Fruit fly (Drosophila melanogaster) whole organism, embryonic: ENCODE results near the gene Rtc1.

Experiments used
- B-H1 ChIP-seq: fragments of 200-800 bp; sonication (Bioruptor generic); IDR thresholded peaks from 3 replicates; pipeline ENCODE4 v1.3.6; 2022; ENCODE audit warnings: missing biosample characterization, missing genetic modification characterization
- CG1024 ChIP-seq: fragments of 200-800 bp; sonication (Bioruptor generic); IDR thresholded peaks from 2 replicates; pipeline ENCODE4 v1.3.6; 2022; ENCODE audit warnings: missing biosample characterization, missing genetic modification characterization
- CG10431 ChIP-seq: fragments of 200-800 bp; sonication (Bioruptor generic); optimal IDR thresholded peaks from 3 replicates; lab custom pipeline; 2018; ENCODE audit warnings: missing biosample characterization, mild to moderate bottlenecking, missing genetic modification characterization
- CG13296 ChIP-seq: fragments of 200-800 bp; sonication (Bioruptor generic); optimal IDR thresholded peaks from 3 replicates; lab custom pipeline; 2018; ENCODE audit warnings: missing biosample characterization, mild to moderate bottlenecking, missing genetic modification characterization
- CG13894 ChIP-seq: fragments of 200-800 bp; sonication (Bioruptor generic); optimal IDR thresholded peaks from 3 replicates; lab custom pipeline; 2018; ENCODE audit warnings: missing biosample characterization, mild to moderate bottlenecking, missing genetic modification characterization, moderate library complexity
- CG14965 ChIP-seq: fragments of 200-800 bp; sonication (Bioruptor generic); optimal IDR thresholded peaks from 2 replicates; lab custom pipeline; 2016; ENCODE audit warnings: missing biosample characterization, missing genetic modification characterization, borderline replicate concordance
- CG1603 ChIP-seq: fragments of 200-800 bp; sonication (Bioruptor generic); optimal IDR thresholded peaks from 2 replicates; lab custom pipeline; 2019; ENCODE audit warnings: missing biosample characterization, mild to moderate bottlenecking, missing genetic modification characterization, moderate library complexity
- CG17359 ChIP-seq: fragments of 200-800 bp; sonication (Bioruptor generic); optimal IDR thresholded peaks from 3 replicates; lab custom pipeline; 2018; ENCODE audit warnings: missing biosample characterization, mild to moderate bottlenecking, missing genetic modification characterization, moderate library complexity
- CG17361 ChIP-seq: fragments of 200-800 bp; sonication (Bioruptor generic); IDR thresholded peaks from 3 replicates; pipeline ENCODE4 v1.3.6; 2022; ENCODE audit warnings: missing biosample characterization, missing genetic modification characterization
- CG32772 ChIP-seq: fragments of 200-800 bp; sonication (Bioruptor generic); IDR thresholded peaks from 2 replicates; pipeline ENCODE4 v1.3.6; 2022; ENCODE audit warnings: missing biosample characterization, missing genetic modification characterization
- CG33557 ChIP-seq: fragments of 200-800 bp; sonication (Bioruptor generic); optimal IDR thresholded peaks from 2 replicates; lab custom pipeline; 2019; ENCODE audit warnings: missing biosample characterization, mild to moderate bottlenecking, missing genetic modification characterization, moderate library complexity
- CG3847 ChIP-seq: fragments of 200-800 bp; sonication (Bioruptor generic); IDR thresholded peaks from 2 replicates; pipeline ENCODE4 v1.3.6; 2022; ENCODE audit warnings: missing biosample characterization, missing genetic modification characterization
- CG4360 ChIP-seq: fragments of 200-800 bp; sonication (Bioruptor generic); IDR thresholded peaks from 2 replicates; pipeline ENCODE4 v1.3.6; 2022; ENCODE audit warnings: missing biosample characterization, missing genetic modification characterization
- CG7372 ChIP-seq: fragments of 200-800 bp; sonication (Bioruptor generic); IDR thresholded peaks from 2 replicates; pipeline ENCODE4 v1.3.6; 2022; ENCODE audit warnings: missing biosample characterization, missing genetic modification characterization
- CG8478 ChIP-seq: fragments of >200 bp; optimal IDR thresholded peaks from 2 replicates; lab custom pipeline; 2018
- CrebB ChIP-seq: fragments of 200-800 bp; sonication (Bioruptor generic); optimal IDR thresholded peaks from 3 replicates; lab custom pipeline; 2018; ENCODE audit warnings: missing biosample characterization, mild to moderate bottlenecking, missing genetic modification characterization
- D19A ChIP-seq: fragments of 200-800 bp; optimal IDR thresholded peaks from 3 replicates; lab custom pipeline; 2019; ENCODE audit warnings: missing biosample characterization, mild to moderate bottlenecking, missing genetic modification characterization, moderate library complexity
- Dp ChIP-seq: fragments of 200-800 bp; sonication (Bioruptor generic); optimal IDR thresholded peaks from 2 replicates; lab custom pipeline; 2018; ENCODE audit warnings: missing biosample characterization, mild to moderate bottlenecking, missing genetic modification characterization, moderate library complexity
- HHEX ChIP-seq: fragments of 200-800 bp; sonication (Bioruptor generic); optimal IDR thresholded peaks from 3 replicates; lab custom pipeline; 2017; ENCODE audit warnings: missing biosample characterization, mild to moderate bottlenecking, missing genetic modification characterization, missing genetic modification reagents
- NC2β ChIP-seq: fragments of 200-800 bp; sonication (Bioruptor generic); optimal IDR thresholded peaks from 2 replicates; lab custom pipeline; 2016; ENCODE audit warnings: missing biosample characterization, missing genetic modification characterization
- Oli ChIP-seq: fragments of 200-800 bp; sonication (Bioruptor generic); optimal IDR thresholded peaks from 2 replicates; lab custom pipeline; 2018; ENCODE audit warnings: missing biosample characterization, mild to moderate bottlenecking, missing genetic modification characterization, moderate library complexity
- Sry-δ ChIP-seq: fragments of 200-800 bp; sonication (Bioruptor generic); optimal IDR thresholded peaks from 2 replicates; lab custom pipeline; 2016; ENCODE audit warnings: missing biosample characterization, missing genetic modification characterization
- Taf1 ChIP-seq: fragments of 200-800 bp; sonication (Bioruptor generic); IDR thresholded peaks from 2 replicates; pipeline ENCODE4 v1.3.6; 2022; ENCODE audit warnings: missing biosample characterization, missing genetic modification characterization
- Trl ChIP-seq, 3 experiments: fragments of >200 bp in 2 of 3; fragments of 200-800 bp in 1 of 3; sonication (Bioruptor generic) in 1 of 3; optimal IDR thresholded peaks; 2 replicates in 1 of 3; 3 replicates in 2 of 3; lab custom pipeline; 2016 to 2017; ENCODE audit warnings: missing biosample characterization in 1 of 3, missing genetic modification characterization in 1 of 3
- Usf ChIP-seq: fragments of 200-800 bp; sonication (Bioruptor generic); optimal IDR thresholded peaks from 2 replicates; lab custom pipeline; 2017; ENCODE audit warnings: missing genotype, missing biosample characterization, missing genetic modification characterization
- ash1 ChIP-seq: fragments of 200-800 bp; sonication (Bioruptor generic); optimal IDR thresholded peaks from 2 replicates; lab custom pipeline; 2018; ENCODE audit warnings: missing biosample characterization, mild to moderate bottlenecking, missing genetic modification characterization
- az2 ChIP-seq: fragments of 200-800 bp; sonication (Bioruptor generic); optimal IDR thresholded peaks from 3 replicates; lab custom pipeline; 2016; ENCODE audit warnings: missing biosample characterization, missing genetic modification characterization
- bsh ChIP-seq, 2 experiments: fragments of 200-800 bp; sonication (Bioruptor generic); optimal IDR thresholded peaks; 2 replicates each; lab custom pipeline; 2017 to 2018; ENCODE audit warnings: mild to moderate bottlenecking in 2 of 2, missing biosample characterization in 2 of 2, missing genetic modification characterization in 2 of 2, moderate library complexity in 1 of 2
- cg ChIP-seq: fragments of 200-800 bp; sonication (Bioruptor generic); optimal IDR thresholded peaks from 3 replicates; lab custom pipeline; 2019; ENCODE audit warnings: missing biosample characterization, mild to moderate bottlenecking, missing genetic modification characterization, moderate library complexity
- da ChIP-seq: fragments of 200-800 bp; sonication (Bioruptor generic); optimal IDR thresholded peaks from 2 replicates; lab custom pipeline; 2016; ENCODE audit warnings: missing biosample characterization, missing genetic modification characterization
- dimm ChIP-seq: fragments of 200-800 bp; sonication (Bioruptor generic); IDR thresholded peaks from 2 replicates; pipeline ENCODE4 v1.3.6; 2022; ENCODE audit warnings: missing biosample characterization, missing genetic modification characterization
- gcm ChIP-seq: fragments of 200-800 bp; sonication (Bioruptor generic); optimal IDR thresholded peaks from 2 replicates; lab custom pipeline; 2019; ENCODE audit warnings: missing biosample characterization, mild to moderate bottlenecking, missing genetic modification characterization, moderate library complexity
- h ChIP-seq: fragments of >200 bp; optimal IDR thresholded peaks from 2 replicates; lab custom pipeline; 2017
- hb ChIP-seq: fragments of 200-800 bp; sonication (Bioruptor generic); IDR thresholded peaks from 3 replicates; pipeline ENCODE4 v1.3.6; 2022; ENCODE audit warnings: missing biosample characterization, missing genetic modification characterization; ENCODE audit not compliant: partially characterized antibody
- inv ChIP-seq: fragments of 200-800 bp; sonication (Bioruptor generic); IDR thresholded peaks from 2 replicates; pipeline ENCODE4 v1.3.6; 2022; ENCODE audit warnings: missing biosample characterization, missing genetic modification characterization; ENCODE audit not compliant: partially characterized antibody
- klu ChIP-seq: fragments of 200-800 bp; sonication (Bioruptor generic); IDR thresholded peaks from 2 replicates; pipeline ENCODE4 v1.3.6; 2022; ENCODE audit warnings: missing biosample characterization, missing genetic modification characterization
- nerfin-1 ChIP-seq: fragments of 200-800 bp; sonication (Bioruptor generic); optimal IDR thresholded peaks from 3 replicates; lab custom pipeline; 2019; ENCODE audit warnings: missing biosample characterization, mild to moderate bottlenecking, missing genetic modification characterization, moderate library complexity
- pan ChIP-seq, 4 experiments: fragments of >200 bp in 3 of 4; fragments of 200-800 bp in 1 of 4; sonication (Bioruptor generic) in 1 of 4; optimal IDR thresholded peaks in 3 of 4; IDR thresholded peaks in 1 of 4; 2 replicates each; pipeline versions ENCODE4 v1.3.6 to Lab custom; 2017 to 2022; ENCODE audit warnings: missing biosample characterization in 2 of 4, missing genetic modification characterization in 2 of 4, mixed read lengths in 1 of 4
- pita ChIP-seq: fragments of 200-800 bp; sonication (Bioruptor generic); optimal IDR thresholded peaks from 2 replicates; lab custom pipeline; 2017; ENCODE audit warnings: missing biosample characterization, mild to moderate bottlenecking, missing genetic modification characterization
- rib ChIP-seq: fragments of 200-800 bp; sonication (Bioruptor generic); IDR thresholded peaks from 2 replicates; pipeline ENCODE4 v1.3.6; 2022; ENCODE audit warnings: missing biosample characterization, missing genetic modification characterization
- sens ChIP-seq: fragments of 200-800 bp; sonication (Bioruptor generic); peaks from one replicate; lab custom pipeline; 2016; ENCODE audit warnings: missing biosample characterization, missing genetic modification characterization
- sob ChIP-seq: fragments of 200-800 bp; sonication (Bioruptor generic); IDR thresholded peaks from 2 replicates; pipeline ENCODE4 v1.3.6; 2022; ENCODE audit warnings: missing biosample characterization, missing genetic modification characterization
- stc ChIP-seq: fragments of 200-800 bp; sonication (Bioruptor generic); IDR thresholded peaks from 2 replicates; pipeline ENCODE4 v1.3.6; 2022; ENCODE audit warnings: missing biosample characterization, missing genetic modification characterization
- zf30C ChIP-seq: fragments of 200-800 bp; sonication (Bioruptor generic); optimal IDR thresholded peaks from 3 replicates; lab custom pipeline; 2018; ENCODE audit warnings: missing biosample characterization, mild to moderate bottlenecking, missing genetic modification characterization

The Rtc1 gene

DNA sequence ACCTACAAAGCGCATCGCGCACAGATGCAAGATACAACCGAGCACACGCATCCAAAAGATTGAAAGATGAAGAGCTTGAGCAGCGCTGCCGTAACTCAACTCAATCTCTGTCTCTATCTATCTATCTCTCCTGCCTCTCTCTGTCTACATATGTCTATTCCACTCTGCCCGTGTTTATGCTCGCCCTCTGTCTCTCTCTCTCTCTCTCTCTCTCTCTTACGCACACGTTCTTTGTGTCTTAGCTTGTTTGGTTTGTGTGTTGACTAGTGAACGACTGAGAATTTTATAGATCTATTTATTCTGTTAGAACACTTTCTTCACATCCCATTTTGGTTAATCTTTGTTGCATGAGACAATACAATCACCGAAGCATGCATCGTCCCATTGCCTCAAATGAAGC is 48.6 kb downstream of the Rtc1 start (continued):
- TF ChIP-seq nerfin-1 (tag; lab: Kevin White, UChicago) (peak; percentile 18), CG7372 (no peak), CG14965 (GFP tag; lab: Kevin White, UChicago) (no peak), Taf1 (GFP tag; lab: Robert Waterston, UW) (no peak), bsh (GFP tag; optimal IDR thresholded peaks at IDR 0.05; lab: Kevin White, UChicago) (peak in 1 of 2 experiments; percentile 32), da (GFP tag; lab: Kevin White, UChicago) (no peak), az2 (GFP tag; lab: Kevin White, UChicago) (no peak), pan (optimal IDR thresholded peaks at IDR 0.05; lab: Kevin White, UChicago) (no peak), pan (GFP tag; optimal IDR thresholded peaks at IDR 0.05 in 1 of 2, IDR thresholded peaks at IDR 0.05 in 1 of 2) (no peak), CG33557 (peak; percentile 8), CG17361 (GFP tag; lab: Robert Waterston, UW) (no peak), cg (peak; percentile 82), Dp (GFP tag; lab: Kevin White, UChicago) (no peak), B-H1 (no peak), zf30C (GFP tag; lab: Kevin White, UChicago) (no peak), pita (GFP tag; lab: Kevin White, UChicago) (peak; percentile 3), CG10431 (GFP tag; lab: Kevin White, UChicago) (no peak), inv (GFP tag; lab: Robert Waterston, UW) (no peak), klu (GFP tag; lab: Robert Waterston, UW) (no peak), CG17359 (tag; lab: Kevin White, UChicago) (no peak), CG4360 (GFP tag; lab: Robert Waterston, UW) (no peak), Sry-δ (GFP tag; lab: Kevin White, UChicago) (peak; percentile 26), sob (GFP tag; lab: Robert Waterston, UW) (peak; percentile 43; the same call in 1 of the 2 replicates), rib (GFP tag; lab: Robert Waterston, UW) (no peak), Trl (optimal IDR thresholded peaks at IDR 0.05; lab: Kevin White, UChicago) (peak; percentile 54 to 69), Trl (GFP tag; optimal IDR thresholded peaks at IDR 0.05; lab: Kevin White, UChicago) (peak; percentile 27), CrebB (tag; lab: Kevin White, UChicago) (no peak), CG13894 (tag; lab: Kevin White, UChicago) (no peak), ash1 (GFP tag; lab: Kevin White, UChicago) (no peak), Oli (tag; lab: Kevin White, UChicago) (no peak), CG32772 (GFP tag; lab: Robert Waterston, UW) (no peak), dimm (GFP tag; lab: Robert Waterston, UW) (no peak), h (lab: Kevin White, UChicago) (no peak), Usf (GFP tag; lab: Kevin White, UChicago) (no peak), CG13296 (GFP tag; lab: Kevin White, UChicago) (no peak), NC2β (GFP tag; lab: Kevin White, UChicago) (peak; percentile 0), CG8478 (lab: Kevin White, UChicago) (peak; percentile 91), D19A (no peak), HHEX (GFP tag; lab: Kevin White, UChicago) (no peak), sens (GFP tag; lab: Kevin White, UChicago) (peak; percentile 87), CG1024 (no peak), CG1603 (peak; percentile 13), CG3847 (GFP tag; lab: Robert Waterston, UW) (no peak), hb (GFP tag; lab: Robert Waterston, UW) (no peak), stc (GFP tag; lab: Robert Waterston, UW) (no peak), gcm (no peak)
